Worm (Caenorhabditis elegans) whole organism, L4 larva: ENCODE data around the gene cyp-25A1.
A peak's percentile ranks its signal among the peaks of the same experiment; 100 is the strongest.

Source experiments
- F26F4.8 ChIP-seq: fragments of 200-800 bp; sonication (Bioruptor generic); conservative IDR thresholded peaks from 2 replicates; pipeline ENCODE4 v1.3.6; 2022; ENCODE audit warnings: missing genetic modification characterization, missing compliant biosample characterization
- F37D6.2 ChIP-seq: sonication (generic microtip); optimal IDR thresholded peaks from 2 replicates; lab custom pipeline; 2016; ENCODE audit warnings: mild to moderate bottlenecking, missing genetic modification characterization, missing compliant biosample characterization
- F44E2.7 ChIP-seq: fragments of 200-800 bp; sonication (Bioruptor generic); IDR thresholded peaks from 2 replicates; pipeline ENCODE4 v2.1.2; 2022; ENCODE audit warnings: missing genetic modification characterization, missing compliant biosample characterization
- T26A8.4 ChIP-seq: fragments of 200-800 bp; sonication (Bioruptor generic); IDR thresholded peaks from 2 replicates; pipeline ENCODE4 v1.3.6; 2022; ENCODE audit warnings: missing genetic modification characterization, missing compliant biosample characterization
- Y105C5A.15 ChIP-seq: fragments of 200-800 bp; sonication (Bioruptor generic); IDR thresholded peaks from 2 replicates; pipeline ENCODE4 v1.3.6; 2022; ENCODE audit warnings: missing genetic modification characterization, missing compliant biosample characterization
- Y48G9A.11 ChIP-seq: fragments of 200-800 bp; sonication (Bioruptor generic); IDR thresholded peaks from 2 replicates; pipeline ENCODE4 v1.3.6; 2022; ENCODE audit warnings: missing genetic modification reagents, missing genetic modification characterization, missing compliant biosample characterization
- Y5F2A.4 ChIP-seq: fragments of 200-800 bp; sonication (Bioruptor generic); optimal IDR thresholded peaks from 2 replicates; lab custom pipeline; 2018; ENCODE audit warnings: mild to moderate bottlenecking, missing genetic modification characterization, missing compliant biosample characterization
- ZK337.2 ChIP-seq: fragments of 200-800 bp; sonication (Bioruptor generic); IDR thresholded peaks from 2 replicates; pipeline ENCODE4 v1.3.6; 2022; ENCODE audit warnings: missing genetic modification reagents, missing genetic modification characterization, missing compliant biosample characterization
- aha-1 ChIP-seq: fragments of 150-350 bp; peaks from one replicate; lab custom pipeline; 2014; ENCODE audit warnings: missing biosample characterization, missing genetic modification characterization
- aly-2 ChIP-seq: sonication (generic microtip); optimal IDR thresholded peaks from 2 replicates; lab custom pipeline; 2018; ENCODE audit warnings: missing biosample characterization, missing genetic modification characterization
- ama-1 ChIP-seq: fragments of 150-350 bp; optimal IDR thresholded peaks from 2 replicates; lab custom pipeline; 2014; ENCODE audit warnings: inconsistent platforms, mixed read lengths
- arid-1 ChIP-seq: fragments of 200-800 bp; sonication (Bioruptor generic); conservative IDR thresholded peaks from 2 replicates; pipeline ENCODE4 v1.3.6; 2022; ENCODE audit warnings: missing genetic modification reagents, missing genetic modification characterization, missing compliant biosample characterization
- attf-4 ChIP-seq: sonication (generic microtip); optimal IDR thresholded peaks from 3 replicates; lab custom pipeline; 2017; ENCODE audit warnings: missing biosample characterization, missing genetic modification characterization
- ceh-20 ChIP-seq: fragments of 200-800 bp; sonication (Bioruptor generic); IDR thresholded peaks from 2 replicates; pipeline ENCODE4 v1.3.6; 2022; ENCODE audit warnings: missing genetic modification reagents, missing genetic modification characterization, missing compliant biosample characterization
- ceh-28 ChIP-seq: fragments of 150-350 bp; optimal IDR thresholded peaks from 2 replicates; lab custom pipeline; 2014; ENCODE audit warnings: missing biosample characterization, missing genetic modification reagents, missing genetic modification characterization
- ceh-32 ChIP-seq: sonication (generic microtip); optimal IDR thresholded peaks from 2 replicates; lab custom pipeline; 2016; ENCODE audit warnings: mild to moderate bottlenecking, missing genetic modification characterization, missing compliant biosample characterization; ENCODE audit not compliant: poor library complexity
- ceh-82 ChIP-seq: sonication (generic microtip); optimal IDR thresholded peaks from 2 replicates; lab custom pipeline; 2017; ENCODE audit warnings: missing biosample characterization, missing genetic modification characterization
- cey-2 ChIP-seq: sonication (generic microtip); optimal IDR thresholded peaks from 3 replicates; lab custom pipeline; 2017; ENCODE audit warnings: missing genetic modification characterization, mild to moderate bottlenecking, missing compliant biosample characterization, antibody characterized with exemption, borderline replicate concordance; ENCODE audit not compliant: insufficient read depth
- dmd-6 ChIP-seq: fragments of 200-800 bp; sonication (Bioruptor generic); IDR thresholded peaks from 2 replicates; pipeline ENCODE4 v1.3.6; 2022; ENCODE audit warnings: missing genetic modification reagents, missing genetic modification characterization, missing compliant biosample characterization
- dmd-8 ChIP-seq: fragments of 200-800 bp; sonication (Bioruptor generic); IDR thresholded peaks from 2 replicates; pipeline ENCODE4 v1.3.6; 2022; ENCODE audit warnings: missing genetic modification characterization, missing compliant biosample characterization
- duxl-1 ChIP-seq: sonication (generic microtip); optimal IDR thresholded peaks from 2 replicates; lab custom pipeline; 2016; ENCODE audit warnings: mild to moderate bottlenecking, missing genetic modification characterization, moderate library complexity, missing compliant biosample characterization; ENCODE audit not compliant: poor library complexity
- egl-27 ChIP-seq: sonication (generic microtip); optimal IDR thresholded peaks from 3 replicates; lab custom pipeline; 2017; ENCODE audit warnings: missing biosample characterization, missing genetic modification reagents, missing genetic modification characterization
- egl-43 ChIP-seq: fragments of 200-800 bp; sonication (Bioruptor generic); IDR thresholded peaks from 2 replicates; pipeline ENCODE4 v1.3.6; 2022; ENCODE audit warnings: missing genetic modification reagents, missing genetic modification characterization, missing compliant biosample characterization
- fos-1 ChIP-seq: fragments of 150-350 bp; optimal IDR thresholded peaks from 2 replicates; lab custom pipeline; 2014; ENCODE audit warnings: missing biosample characterization, missing genetic modification characterization
- gei-8 ChIP-seq: fragments of 200-800 bp; sonication (Bioruptor generic); optimal IDR thresholded peaks from 2 replicates; lab custom pipeline; 2018; ENCODE audit warnings: mild to moderate bottlenecking, missing genetic modification characterization, missing compliant biosample characterization
- hmg-1.1 ChIP-seq: fragments of 200-800 bp; sonication (Bioruptor generic); IDR thresholded peaks from 2 replicates; pipeline ENCODE4 v1.3.6; 2022; ENCODE audit warnings: missing genetic modification reagents, missing genetic modification characterization, missing compliant biosample characterization
- jun-1 ChIP-seq: fragments of 150-350 bp; optimal IDR thresholded peaks from 2 replicates; lab custom pipeline; 2014; ENCODE audit warnings: missing biosample characterization, missing genetic modification reagents, missing genetic modification characterization
- lim-7 ChIP-seq: fragments of 200-800 bp; sonication (Bioruptor generic); IDR thresholded peaks from 2 replicates; pipeline ENCODE4 v1.3.6; 2022; ENCODE audit warnings: missing genetic modification characterization, missing compliant biosample characterization
- lin-13 ChIP-seq: fragments of 150-350 bp; optimal IDR thresholded peaks from 2 replicates; lab custom pipeline; 2014; ENCODE audit warnings: missing biosample characterization, missing genetic modification reagents, missing genetic modification characterization
- lin-38 ChIP-seq: fragments of 200-800 bp; sonication (Bioruptor generic); IDR thresholded peaks from 2 replicates; pipeline ENCODE4 v1.3.6; 2022; ENCODE audit warnings: missing genetic modification reagents, missing genetic modification characterization, missing compliant biosample characterization
- mdt-29 ChIP-seq: fragments of 200-800 bp; sonication (Bioruptor generic); IDR thresholded peaks from 2 replicates; pipeline ENCODE4 v1.3.6; 2022; ENCODE audit warnings: missing genetic modification reagents, missing genetic modification characterization, missing compliant biosample characterization
- mep-1 ChIP-seq: fragments of 150-350 bp; sonication (generic microtip); optimal IDR thresholded peaks from 3 replicates; lab custom pipeline; 2014; ENCODE audit warnings: missing biosample characterization, missing genetic modification characterization
- mes-2 ChIP-seq: sonication (generic microtip); optimal IDR thresholded peaks from 2 replicates; lab custom pipeline; 2016; ENCODE audit warnings: missing genotype, mild to moderate bottlenecking, missing genetic modification characterization, missing compliant biosample characterization; ENCODE audit not compliant: poor library complexity, severe bottlenecking
- mxl-3 ChIP-seq: fragments of 200-800 bp; sonication (Bioruptor generic); optimal IDR thresholded peaks from 2 replicates; lab custom pipeline; 2018; ENCODE audit warnings: mild to moderate bottlenecking, missing genetic modification characterization, missing compliant biosample characterization
- nhr-102 ChIP-seq: sonication (generic microtip); optimal IDR thresholded peaks from 2 replicates; lab custom pipeline; 2016; ENCODE audit warnings: mild to moderate bottlenecking, missing genetic modification characterization, moderate library complexity, missing compliant biosample characterization
- nhr-111 ChIP-seq: fragments of 200-800 bp; sonication (Bioruptor generic); optimal IDR thresholded peaks from 2 replicates; lab custom pipeline; 2018; ENCODE audit warnings: mild to moderate bottlenecking, missing genetic modification characterization, missing compliant biosample characterization
- nhr-25 ChIP-seq: sonication (generic microtip); optimal IDR thresholded peaks from 2 replicates; lab custom pipeline; 2017; ENCODE audit warnings: missing genetic modification characterization, mild to moderate bottlenecking, missing compliant biosample characterization, antibody characterized with exemption, moderate library complexity, borderline replicate concordance; ENCODE audit not compliant: insufficient read depth
- nhr-28 ChIP-seq: fragments of 150-350 bp; optimal IDR thresholded peaks from 2 replicates; lab custom pipeline; 2014; ENCODE audit warnings: missing biosample characterization, missing genetic modification characterization
- pha-4 ChIP-seq, 2 experiments: fragments of 150-350 bp in 1 of 2; fragments of 200-800 bp in 1 of 2; sonication (Bioruptor generic) in 1 of 2; IDR thresholded peaks in 1 of 2; optimal IDR thresholded peaks in 1 of 2; 2 replicates each; pipeline versions ENCODE4 v1.3.6 to Lab custom; 2014 to 2022; ENCODE audit warnings: missing genetic modification characterization in 2 of 2, missing genetic modification reagents in 2 of 2, missing biosample characterization in 1 of 2, missing compliant biosample characterization in 1 of 2
- php-3 ChIP-seq: fragments of 200-800 bp; sonication (Bioruptor generic); IDR thresholded peaks from 2 replicates; pipeline ENCODE4 v1.3.6; 2022; ENCODE audit warnings: missing genetic modification reagents, missing genetic modification characterization, missing compliant biosample characterization
- pqm-1 ChIP-seq: sonication (generic microtip); optimal IDR thresholded peaks from 2 replicates; lab custom pipeline; 2017; ENCODE audit warnings: missing biosample characterization, missing genetic modification characterization
- rbr-2 ChIP-seq: sonication (generic microtip); optimal IDR thresholded peaks from 2 replicates; lab custom pipeline; 2016; ENCODE audit warnings: missing genotype, missing genetic modification characterization, missing compliant biosample characterization
- saeg-2 ChIP-seq: fragments of 200-800 bp; sonication (Bioruptor generic); IDR thresholded peaks from 2 replicates; pipeline ENCODE4 v1.3.6; 2022; ENCODE audit warnings: missing genetic modification reagents, missing genetic modification characterization, missing compliant biosample characterization
- sdz-12 ChIP-seq: fragments of 200-800 bp; sonication (Bioruptor generic); optimal IDR thresholded peaks from 2 replicates; lab custom pipeline; 2018; ENCODE audit warnings: mild to moderate bottlenecking, missing genetic modification characterization, missing compliant biosample characterization
- skn-1 ChIP-seq: fragments of 150-350 bp; optimal IDR thresholded peaks from 2 replicates; lab custom pipeline; 2014; ENCODE audit warnings: missing biosample characterization, missing genetic modification characterization
- snpc-4 ChIP-seq: fragments of 150-350 bp; optimal IDR thresholded peaks from 2 replicates; lab custom pipeline; 2014; ENCODE audit warnings: missing biosample characterization, missing genetic modification characterization
- spr-1 ChIP-seq: sonication (generic microtip); optimal IDR thresholded peaks from 2 replicates; lab custom pipeline; 2016; ENCODE audit warnings: mild to moderate bottlenecking, missing genetic modification characterization, missing compliant biosample characterization
- unc-62 ChIP-seq, 3 experiments: fragments of 150-350 bp in 1 of 3; sonication (generic microtip); optimal IDR thresholded peaks in 2 of 3; peaks in 1 of 3; 1 replicate in 1 of 3; 2 replicates in 2 of 3; lab custom pipeline; 2014 to 2017; ENCODE audit warnings: missing biosample characterization in 3 of 3, missing genetic modification characterization in 3 of 3, missing genetic modification reagents in 3 of 3, missing genotype in 1 of 3
- ztf-11 ChIP-seq: fragments of 150-350 bp; optimal IDR thresholded peaks from 2 replicates; lab custom pipeline; 2014; ENCODE audit warnings: missing biosample characterization, missing genetic modification characterization

The cyp-25A1 gene

ce11 chrIII:3867378-3867904 is 35.0 kb downstream of the cyp-25A1 start, which contains the start of gene rpl-3 (continued):
- TF ChIP-seq unc-62 (GFP tag; optimal IDR thresholded peaks at IDR 0.05 in 1 of 2; lab: Kevin White, UChicago) = peak; percentile 71 to 100
- peak; percentile 98 for TF ChIP-seq unc-62 (tag; optimal IDR thresholded peaks at IDR 0.05; lab: Kevin White, UChicago)
- peak; percentile 99 for TF ChIP-seq nhr-25 (tag; lab: Kevin White, UChicago)
- TF ChIP-seq cey-2 = peak; percentile 97
- peak; percentile 92 for TF ChIP-seq ceh-28 (tag; lab: Kevin White, UChicago)
- TF ChIP-seq ZK337.2 = peak; percentile 96
- TF ChIP-seq php-3 (GFP tag; lab: Robert Waterston, UW) = peak; percentile 100
- peak; percentile 88 for TF ChIP-seq ama-1 (lab: Kevin White, UChicago)
- peak; percentile 100 for TF ChIP-seq nhr-102
- peak; percentile 100 for TF ChIP-seq ceh-20 (GFP tag; lab: Robert Waterston, UW)
- peak; percentile 99 for TF ChIP-seq F44E2.7 (GFP tag; lab: Robert Waterston, UW)
- TF ChIP-seq ceh-82 (tag; lab: Kevin White, UChicago) = peak; percentile 94
- peak; percentile 100 for TF ChIP-seq lin-38
- peak; percentile 100 for TF ChIP-seq mep-1 (tag; lab: Kevin White, UChicago)
- peak; percentile 83 for TF ChIP-seq F26F4.8
- peak; percentile 100 for TF ChIP-seq pqm-1
- TF ChIP-seq duxl-1 = peak; percentile 98
- TF ChIP-seq aha-1 (tag; lab: Kevin White, UChicago) = peak; percentile 100
- TF ChIP-seq dmd-8 (GFP tag; lab: Robert Waterston, UW) = peak; percentile 98
- peak; percentile 100 for TF ChIP-seq T26A8.4
- peak; percentile 100 for TF ChIP-seq gei-8 (GFP tag; lab: Kevin White, UChicago)
- TF ChIP-seq ztf-11 (tag; lab: Kevin White, UChicago) = peak; percentile 93
- peak; percentile 100 for TF ChIP-seq mes-2 (tag; lab: Kevin White, UChicago)
- TF ChIP-seq lin-13 (GFP tag; lab: Kevin White, UChicago) = peak; percentile 100
- peak; percentile 99 for TF ChIP-seq spr-1 (tag; lab: Kevin White, UChicago)
- TF ChIP-seq skn-1 (tag; lab: Kevin White, UChicago) = peak; percentile 100
- peak; percentile 98 for TF ChIP-seq Y5F2A.4 (GFP tag; lab: Kevin White, UChicago)
- TF ChIP-seq egl-43 = peak; percentile 100
- TF ChIP-seq rbr-2 = peak; percentile 100
- TF ChIP-seq Y48G9A.11 (GFP tag; lab: Robert Waterston, UW) = peak; percentile 98
- TF ChIP-seq arid-1 (GFP tag; lab: Robert Waterston, UW) = peak; percentile 99
- peak; percentile 99 for TF ChIP-seq aly-2 (tag; lab: Kevin White, UChicago)
- TF ChIP-seq F37D6.2 (tag; lab: Kevin White, UChicago) = peak; percentile 98
- TF ChIP-seq ceh-32 (tag; lab: Kevin White, UChicago) = peak; percentile 94
- TF ChIP-seq attf-4 (tag; lab: Kevin White, UChicago) = peak; percentile 85
- TF ChIP-seq fos-1 (tag; lab: Kevin White, UChicago) = peak; percentile 99
- peak; percentile 70 for TF ChIP-seq snpc-4 (tag; lab: Kevin White, UChicago)
- peak; percentile 99 for TF ChIP-seq Y105C5A.15 (GFP tag; lab: Robert Waterston, UW)
- TF ChIP-seq sdz-12 (GFP tag; lab: Kevin White, UChicago) = peak; percentile 100
- peak; percentile 100 for TF ChIP-seq nhr-28 (tag; lab: Kevin White, UChicago)
- TF ChIP-seq hmg-1.1 (GFP tag; lab: Robert Waterston, UW) = peak; percentile 100
- peak; percentile 100 for TF ChIP-seq saeg-2 (GFP tag; lab: Robert Waterston, UW)
- peak; percentile 100 for TF ChIP-seq dmd-6
- peak; percentile 99 for TF ChIP-seq mxl-3 (GFP tag; lab: Kevin White, UChicago)
- peak; percentile 99 for TF ChIP-seq mdt-29 (GFP tag; lab: Robert Waterston, UW)
- TF ChIP-seq nhr-111 = peak; percentile 100
- TF ChIP-seq egl-27 = no peak
- TF ChIP-seq jun-1 (tag; lab: Kevin White, UChicago) = peak; percentile 99
- peak; percentile 99 for TF ChIP-seq pha-4 (GFP tag; IDR thresholded peaks at IDR 0.05; lab: Robert Waterston, UW)
- TF ChIP-seq pha-4 (tag; optimal IDR thresholded peaks at IDR 0.05; lab: Kevin White, UChicago) = peak; percentile 87
- peak; percentile 99 for TF ChIP-seq lim-7 (GFP tag; lab: Robert Waterston, UW)
